Fruit fly (Drosophila melanogaster) whole organism, prepupa: ENCODE measurements around the gene CG43203.

ENCODE experiments used
- Blimp-1 ChIP-seq: fragments of 200-800 bp; sonication (Bioruptor generic); optimal IDR thresholded peaks from 3 replicates; lab custom pipeline; 2017; ENCODE audit warnings: missing biosample characterization, missing genetic modification characterization, mild to moderate bottlenecking, moderate library complexity, missing genetic modification reagents
- CG10631 ChIP-seq: fragments of 200-800 bp; sonication (Bioruptor generic); optimal IDR thresholded peaks from 2 replicates; lab custom pipeline; 2016; ENCODE audit warnings: missing biosample characterization, missing genetic modification characterization
- CG10669 ChIP-seq: fragments of 200-800 bp; sonication (Bioruptor generic); optimal IDR thresholded peaks from 3 replicates; lab custom pipeline; 2018; ENCODE audit warnings: missing biosample characterization, mild to moderate bottlenecking, missing genetic modification characterization, moderate library complexity
- CG11294 ChIP-seq: fragments of 200-800 bp; sonication (Bioruptor generic); IDR thresholded peaks from 2 replicates; pipeline ENCODE4 v1.3.6; 2022; ENCODE audit warnings: missing biosample characterization, missing genetic modification characterization
- CG11762 ChIP-seq: fragments of 200-800 bp; sonication (Bioruptor generic); optimal IDR thresholded peaks from 3 replicates; lab custom pipeline; 2016; ENCODE audit warnings: missing biosample characterization, missing genetic modification characterization; ENCODE audit not compliant: insufficient read depth
- CG15336 ChIP-seq: fragments of 200-800 bp; sonication (Bioruptor generic); IDR thresholded peaks from 2 replicates; pipeline ENCODE4 v1.3.6; 2022; ENCODE audit warnings: missing biosample characterization, missing genetic modification characterization
- CG1621 ChIP-seq: fragments of 200-800 bp; sonication (Bioruptor generic); optimal IDR thresholded peaks from 3 replicates; lab custom pipeline; 2018; ENCODE audit warnings: missing biosample characterization, mild to moderate bottlenecking, missing genetic modification characterization
- CG16779 ChIP-seq: fragments of 200-800 bp; sonication (Bioruptor generic); optimal IDR thresholded peaks from 3 replicates; lab custom pipeline; 2017; ENCODE audit warnings: missing biosample characterization, mild to moderate bottlenecking, missing genetic modification characterization
- CG32006 ChIP-seq: fragments of 200-800 bp; sonication (Bioruptor generic); optimal IDR thresholded peaks from 3 replicates; lab custom pipeline; 2017; ENCODE audit warnings: missing biosample characterization, mild to moderate bottlenecking, missing genetic modification characterization
- CG3919 ChIP-seq: fragments of 200-800 bp; sonication (Bioruptor generic); optimal IDR thresholded peaks from 3 replicates; lab custom pipeline; 2016; ENCODE audit warnings: missing biosample characterization, missing genetic modification characterization
- CG4318 ChIP-seq: fragments of 200-800 bp; sonication (Bioruptor generic); optimal IDR thresholded peaks from 3 replicates; lab custom pipeline; 2017; ENCODE audit warnings: missing biosample characterization, mild to moderate bottlenecking, missing genetic modification characterization
- CG6163 ChIP-seq: fragments of 200-800 bp; sonication (Bioruptor generic); IDR thresholded peaks from 3 replicates; pipeline ENCODE4 v1.3.6; 2022; ENCODE audit warnings: missing biosample characterization, missing genetic modification characterization
- CG6276 ChIP-seq: fragments of 200-800 bp; sonication (Bioruptor generic); optimal IDR thresholded peaks from 2 replicates; lab custom pipeline; 2017; ENCODE audit warnings: missing biosample characterization, mild to moderate bottlenecking, missing genetic modification characterization
- CG6792 ChIP-seq: fragments of 200-800 bp; sonication (Bioruptor generic); optimal IDR thresholded peaks from 3 replicates; lab custom pipeline; 2016; ENCODE audit warnings: missing biosample characterization, missing genetic modification characterization
- CG6808 ChIP-seq: fragments of 200-800 bp; sonication (Bioruptor generic); optimal IDR thresholded peaks from 3 replicates; lab custom pipeline; 2017; ENCODE audit warnings: missing biosample characterization, missing genetic modification characterization, mild to moderate bottlenecking, moderate library complexity, missing genetic modification reagents
- CG6854 ChIP-seq: fragments of 200-800 bp; sonication (Bioruptor generic); optimal IDR thresholded peaks from 2 replicates; lab custom pipeline; 2017; ENCODE audit warnings: missing biosample characterization, mild to moderate bottlenecking, missing genetic modification characterization
- CG8319 ChIP-seq: fragments of 200-800 bp; sonication (Bioruptor generic); optimal IDR thresholded peaks from 3 replicates; lab custom pipeline; 2016; ENCODE audit warnings: missing biosample characterization, missing genetic modification characterization
- CG9139 ChIP-seq: fragments of 200-800 bp; sonication (Bioruptor generic); optimal IDR thresholded peaks from 3 replicates; lab custom pipeline; 2017; ENCODE audit warnings: missing biosample characterization, mild to moderate bottlenecking, missing genetic modification characterization
- Eip78C ChIP-seq: fragments of 200-800 bp; sonication (Bioruptor generic); peaks from one replicate; lab custom pipeline; 2016; ENCODE audit warnings: missing biosample characterization, missing genetic modification characterization
- Eip93F ChIP-seq: fragments of 200-800 bp; sonication (Bioruptor generic); optimal IDR thresholded peaks from 2 replicates; lab custom pipeline; 2016; ENCODE audit warnings: missing biosample characterization, mild to moderate bottlenecking, missing genetic modification characterization
- Ets21C ChIP-seq: fragments of 200-800 bp; sonication (Bioruptor generic); optimal IDR thresholded peaks from 3 replicates; lab custom pipeline; 2016; ENCODE audit warnings: missing biosample characterization, missing genetic modification characterization
- Hr38 ChIP-seq: sonication (Bioruptor generic); optimal IDR thresholded peaks from 2 replicates; lab custom pipeline; 2016; ENCODE audit warnings: missing biosample characterization, missing genetic modification characterization
- Hr39 ChIP-seq: fragments of 200-800 bp; sonication (Bioruptor generic); optimal IDR thresholded peaks from 2 replicates; lab custom pipeline; 2016; ENCODE audit warnings: missing biosample characterization, missing genetic modification characterization
- Hr4 ChIP-seq: fragments of 200-800 bp; sonication (Bioruptor generic); optimal IDR thresholded peaks from 3 replicates; lab custom pipeline; 2016; ENCODE audit warnings: missing biosample characterization, missing genetic modification characterization
- Lpt ChIP-seq: fragments of 200-800 bp; sonication (Bioruptor generic); optimal IDR thresholded peaks from 3 replicates; lab custom pipeline; 2016; ENCODE audit warnings: missing biosample characterization, missing genetic modification characterization
- Met ChIP-seq: fragments of 200-800 bp; sonication (Bioruptor generic); optimal IDR thresholded peaks from 3 replicates; lab custom pipeline; 2016; ENCODE audit warnings: missing biosample characterization, missing genetic modification characterization
- OdsH ChIP-seq: fragments of 200-800 bp; sonication (Bioruptor generic); optimal IDR thresholded peaks from 3 replicates; lab custom pipeline; 2016; ENCODE audit warnings: missing biosample characterization, missing genetic modification characterization
- Smox ChIP-seq: fragments of 200-800 bp; sonication (Bioruptor generic); optimal IDR thresholded peaks from 3 replicates; lab custom pipeline; 2016; ENCODE audit warnings: missing biosample characterization, missing genetic modification characterization
- Sox102F ChIP-seq: fragments of 200-800 bp; sonication (Bioruptor generic); optimal IDR thresholded peaks from 2 replicates; lab custom pipeline; 2016; ENCODE audit warnings: missing biosample characterization, mild to moderate bottlenecking, missing genetic modification characterization
- Sox15 ChIP-seq: fragments of 200-800 bp; sonication (Bioruptor generic); optimal IDR thresholded peaks from 3 replicates; lab custom pipeline; 2016; ENCODE audit warnings: missing biosample characterization, missing genetic modification characterization
- cyc ChIP-seq: fragments of 200-800 bp; sonication (Bioruptor generic); optimal IDR thresholded peaks from 3 replicates; lab custom pipeline; 2016; ENCODE audit warnings: missing biosample characterization, missing genetic modification characterization
- dac ChIP-seq: fragments of 200-800 bp; sonication (Bioruptor generic); optimal IDR thresholded peaks from 2 replicates; lab custom pipeline; 2017; ENCODE audit warnings: missing biosample characterization, mild to moderate bottlenecking, missing genetic modification characterization
- dsx ChIP-seq: fragments of 200-800 bp; optimal IDR thresholded peaks from 3 replicates; lab custom pipeline; 2019; ENCODE audit warnings: missing biosample characterization, mild to moderate bottlenecking, missing genetic modification characterization, moderate library complexity; ENCODE audit not compliant: poor library complexity, severe bottlenecking
- esn ChIP-seq: fragments of 200-800 bp; sonication (Bioruptor generic); optimal IDR thresholded peaks from 2 replicates; lab custom pipeline; 2016; ENCODE audit warnings: missing biosample characterization, mild to moderate bottlenecking, missing genetic modification characterization, moderate library complexity
- fd59A ChIP-seq: fragments of 200-800 bp; sonication (Bioruptor generic); optimal IDR thresholded peaks from 2 replicates; lab custom pipeline; 2017; ENCODE audit warnings: missing biosample characterization, mild to moderate bottlenecking, missing genetic modification characterization, missing genetic modification reagents
- fd85E ChIP-seq: fragments of 200-800 bp; sonication (Bioruptor generic); optimal IDR thresholded peaks from 3 replicates; lab custom pipeline; 2016; ENCODE audit warnings: missing biosample characterization, missing genetic modification characterization
- fkh ChIP-seq: fragments of 200-800 bp; sonication (Bioruptor generic); optimal IDR thresholded peaks from 3 replicates; lab custom pipeline; 2017; ENCODE audit warnings: missing biosample characterization, mild to moderate bottlenecking, missing genetic modification characterization, moderate library complexity
- lz ChIP-seq: fragments of 200-800 bp; sonication (Bioruptor generic); optimal IDR thresholded peaks from 3 replicates; lab custom pipeline; 2016; ENCODE audit warnings: missing biosample characterization, missing genetic modification characterization
- net ChIP-seq: fragments of 200-800 bp; sonication (Bioruptor generic); optimal IDR thresholded peaks from 3 replicates; lab custom pipeline; 2016; ENCODE audit warnings: missing biosample characterization, missing genetic modification characterization
- pdm3 ChIP-seq: fragments of 200-800 bp; sonication (Bioruptor generic); optimal IDR thresholded peaks from 3 replicates; lab custom pipeline; 2016; ENCODE audit warnings: missing biosample characterization, missing genetic modification characterization
- salr ChIP-seq, 2 experiments: fragments of 200-800 bp; sonication (Bioruptor generic); optimal IDR thresholded peaks; 3 replicates each; lab custom pipeline; 2016 to 2018; ENCODE audit warnings: missing biosample characterization in 2 of 2, missing genetic modification characterization in 2 of 2, mild to moderate bottlenecking in 1 of 2
- spab ChIP-seq: fragments of 200-800 bp; sonication (Bioruptor generic); optimal IDR thresholded peaks from 2 replicates; lab custom pipeline; 2017; ENCODE audit warnings: missing biosample characterization, mild to moderate bottlenecking, missing genetic modification characterization, missing genetic modification reagents
- svp ChIP-seq: fragments of 200-800 bp; sonication (Bioruptor generic); peaks from one replicate; lab custom pipeline; 2016; ENCODE audit warnings: missing biosample characterization, missing genetic modification characterization
- topi ChIP-seq: fragments of 200-800 bp; sonication (Bioruptor generic); optimal IDR thresholded peaks from 3 replicates; lab custom pipeline; 2016; ENCODE audit warnings: missing biosample characterization, missing genetic modification characterization

Gene CG43203

DNA sequence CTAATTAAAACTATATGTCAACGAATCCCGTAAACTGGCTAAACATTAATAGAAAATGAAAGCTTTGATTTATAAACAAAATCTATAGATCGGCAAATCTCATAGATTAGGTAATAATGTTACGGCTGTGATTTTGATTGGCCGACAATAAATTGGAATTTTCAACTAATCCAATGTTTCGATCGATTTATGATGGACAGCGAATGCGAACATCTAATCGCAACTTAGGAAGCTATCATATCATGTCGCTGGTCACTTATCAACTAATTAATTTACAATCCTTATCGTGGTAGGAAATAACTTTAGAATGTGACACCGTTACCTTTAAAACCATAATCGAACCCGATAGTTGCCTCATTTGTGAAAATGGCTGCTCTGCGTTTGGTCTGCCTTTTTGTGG lies 36.1 kb downstream of the CG43203 start, which contains the start of gene CG18493:
CG18493 (plus strand) TSS at position 352 of the 400 bp plus-strand sequence.
- TF ChIP-seq esn (GFP tag; lab: Kevin White, UChicago) (no peak), fkh (GFP tag; lab: Kevin White, UChicago) (no peak), Hr38 (no peak), CG15336 (GFP tag; lab: Robert Waterston, UW) (no peak), Hr4 (GFP tag; lab: Kevin White, UChicago) (no peak), fd59A (no peak), CG32006 (GFP tag; lab: Kevin White, UChicago) (no peak), CG9139 (no peak), Hr39 (GFP tag; lab: Kevin White, UChicago) (no peak), CG6792 (GFP tag; lab: Kevin White, UChicago) (no peak), cyc (GFP tag; lab: Kevin White, UChicago) (no peak), salr (GFP tag; optimal IDR thresholded peaks at IDR 0.05; lab: Kevin White, UChicago) (no peak), pdm3 (no peak), net (no peak), Eip78C (GFP tag; lab: Kevin White, UChicago) (no peak), dac (GFP tag; lab: Kevin White, UChicago) (no peak)

DNA sequence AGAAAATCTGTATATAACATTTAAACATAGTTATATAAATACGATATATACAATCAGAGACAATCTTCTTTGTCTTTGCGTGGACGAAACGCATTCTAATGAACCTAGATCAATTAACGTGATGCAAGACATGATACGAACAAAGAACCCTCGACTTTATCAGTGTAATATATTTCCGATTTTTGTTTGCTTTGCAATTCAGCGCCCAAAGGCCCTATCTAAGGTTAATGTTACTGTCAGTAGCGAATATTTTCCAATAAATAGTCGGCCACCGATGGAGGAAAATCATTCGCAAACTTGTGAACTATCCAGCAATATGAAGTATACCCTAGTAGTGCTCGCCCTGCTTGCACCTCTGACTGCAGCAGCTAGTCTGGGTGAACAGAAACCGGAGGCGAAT lies 39.2 kb downstream of the CG43203 start, which contains the start of gene CG3739:
CG3739 (plus strand) TSS at position 301 of the 400 bp plus-strand sequence.
- TF ChIP-seq CG6163 (no peak), Hr4 (GFP tag; lab: Kevin White, UChicago) (no peak), spab (no peak), Blimp-1 (GFP tag; lab: Kevin White, UChicago) (no peak), CG15336 (GFP tag; lab: Robert Waterston, UW) (no peak), CG6808 (GFP tag; lab: Kevin White, UChicago) (no peak)

DNA sequence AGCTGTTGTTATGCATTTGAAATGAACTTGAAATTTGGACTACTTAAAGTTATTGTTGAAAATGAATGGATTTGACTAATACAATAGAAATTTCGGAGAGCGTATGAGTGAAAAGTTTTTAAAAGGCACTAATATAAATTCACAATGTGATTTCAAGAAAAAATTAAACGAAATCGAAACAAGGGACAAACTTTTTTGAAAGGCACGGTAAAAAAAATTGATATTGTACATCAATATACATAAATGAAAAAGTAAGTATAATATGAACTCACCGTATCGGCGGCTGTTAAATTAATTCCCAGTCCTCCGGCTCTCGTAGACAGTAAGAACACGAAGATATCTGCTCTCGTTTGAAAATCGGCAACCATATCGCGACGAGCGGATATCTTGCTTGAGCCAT lies 44.6 kb downstream of the CG43203 start, which contains the start of gene CG31244:
CG31244 (minus strand) TSS at position 101 of the 400 bp plus-strand sequence.
- TF ChIP-seq net, result no peak

DNA sequence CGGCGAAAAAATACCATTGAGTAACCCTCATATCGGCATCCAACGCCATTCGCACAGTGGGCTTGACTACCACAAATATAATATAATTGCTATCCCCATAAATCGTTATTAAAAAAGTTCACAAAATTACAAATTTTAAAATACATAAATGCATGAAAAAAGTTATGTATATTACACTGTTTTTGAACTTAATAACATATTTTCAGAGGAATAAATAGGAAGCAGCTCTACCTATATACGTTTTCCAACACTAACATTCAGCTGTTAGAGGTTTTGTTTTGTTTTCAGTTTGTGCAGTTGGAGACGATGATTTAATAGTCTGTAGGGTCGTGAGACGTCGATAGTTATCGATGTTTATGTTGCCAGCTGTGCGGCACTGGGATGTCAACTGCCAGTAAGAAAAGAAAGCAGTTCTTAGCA lies 49.3 kb downstream of the CG43203 start, which contains the start of the genes Ino80 and Aptx:
Ino80 (minus strand) TSS at position 58 of the 420 bp plus-strand sequence.
Aptx (plus strand) TSS at position 360 of the 420 bp plus-strand sequence.
- no peak for TF ChIP-seq CG6854 (GFP tag; lab: Kevin White, UChicago)
- peak; percentile 81 to 91 for TF ChIP-seq salr (GFP tag; optimal IDR thresholded peaks at IDR 0.05; lab: Kevin White, UChicago)
- peak; percentile 97 for TF ChIP-seq svp (GFP tag; lab: Kevin White, UChicago)
- TF ChIP-seq Hr4 (GFP tag; lab: Kevin White, UChicago), result peak; percentile 95
- TF ChIP-seq Hr39 (GFP tag; lab: Kevin White, UChicago), result peak; percentile 96
- TF ChIP-seq CG3919 (GFP tag; lab: Kevin White, UChicago), result peak; percentile 92
- TF ChIP-seq CG11762 (GFP tag; lab: Kevin White, UChicago), result peak; percentile 88
- TF ChIP-seq lz, result peak; percentile 96
- peak; percentile 87 for TF ChIP-seq CG10669
- TF ChIP-seq cyc (GFP tag; lab: Kevin White, UChicago), result peak; percentile 93
- peak; percentile 89 for TF ChIP-seq CG6792 (GFP tag; lab: Kevin White, UChicago)
- TF ChIP-seq CG11294 (GFP tag; lab: Robert Waterston, UW), result peak; percentile 88
- peak; percentile 45 for TF ChIP-seq CG16779 (tag; lab: Kevin White, UChicago)
- TF ChIP-seq CG15336 (GFP tag; lab: Robert Waterston, UW), result peak; percentile 86
- TF ChIP-seq net, result peak; percentile 90
- TF ChIP-seq Sox102F, result peak; percentile 92
- peak; percentile 79 for TF ChIP-seq dsx (GFP tag; lab: Kevin White, UChicago)
- peak; percentile 93 for TF ChIP-seq topi (GFP tag; lab: Kevin White, UChicago)
- peak; percentile 93 for TF ChIP-seq Smox (GFP tag; lab: Kevin White, UChicago)
- TF ChIP-seq Eip93F (GFP tag; lab: Kevin White, UChicago), result peak; percentile 10
- TF ChIP-seq CG6276 (GFP tag; lab: Kevin White, UChicago), result no peak
- TF ChIP-seq CG10631 (GFP tag; lab: Kevin White, UChicago), result peak; percentile 96
- TF ChIP-seq Met (GFP tag; lab: Kevin White, UChicago), result peak; percentile 94
- peak; percentile 91 for TF ChIP-seq Ets21C (GFP tag; lab: Kevin White, UChicago)
- TF ChIP-seq Lpt (GFP tag; lab: Kevin White, UChicago), result peak; percentile 89
- TF ChIP-seq CG4318 (GFP tag; lab: Kevin White, UChicago), result peak; percentile 86
- TF ChIP-seq esn (GFP tag; lab: Kevin White, UChicago), result peak; percentile 95
- peak; percentile 95 for TF ChIP-seq OdsH (GFP tag; lab: Kevin White, UChicago)
- TF ChIP-seq spab, result peak; percentile 77
- TF ChIP-seq CG1621 (tag; lab: Kevin White, UChicago), result no peak
- TF ChIP-seq CG8319 (GFP tag; lab: Kevin White, UChicago), result peak; percentile 70
- peak; percentile 94 for TF ChIP-seq CG32006 (GFP tag; lab: Kevin White, UChicago)
- peak; percentile 49 for TF ChIP-seq fd85E
- TF ChIP-seq Sox15 (GFP tag; lab: Kevin White, UChicago), result peak; percentile 91
